Fruit fly (Drosophila melanogaster) whole organism, embryonic: ENCODE data around the gene kibra.

Experiments
- Abd-B ChIP-seq: fragments of 200-800 bp; sonication (Bioruptor generic); optimal IDR thresholded peaks from 2 replicates; lab custom pipeline; 2018; ENCODE audit warnings: missing biosample characterization, mild to moderate bottlenecking, missing genetic modification characterization, moderate library complexity
- Bgb ChIP-seq: fragments of 200-800 bp; sonication (Bioruptor generic); IDR thresholded peaks from 2 replicates; pipeline ENCODE4 v1.3.6; 2022; ENCODE audit warnings: missing biosample characterization, missing genetic modification characterization; ENCODE audit not compliant: partially characterized antibody
- BtbVII ChIP-seq: fragments of 200-800 bp; sonication (Bioruptor generic); optimal IDR thresholded peaks from 3 replicates; lab custom pipeline; 2017; ENCODE audit warnings: missing biosample characterization, mild to moderate bottlenecking, missing genetic modification characterization
- CG10274 ChIP-seq: fragments of 200-800 bp; sonication (Bioruptor generic); optimal IDR thresholded peaks from 3 replicates; lab custom pipeline; 2017; ENCODE audit warnings: missing biosample characterization, mild to moderate bottlenecking, missing genetic modification characterization
- CG10366 ChIP-seq: fragments of 200-800 bp; sonication (Bioruptor generic); IDR thresholded peaks from 2 replicates; pipeline ENCODE4 v1.3.6; 2022; ENCODE audit warnings: missing biosample characterization, missing genetic modification characterization
- CG10543 ChIP-seq: fragments of 200-800 bp; sonication (Bioruptor generic); optimal IDR thresholded peaks from 3 replicates; lab custom pipeline; 2017; ENCODE audit warnings: missing biosample characterization, mild to moderate bottlenecking, missing genetic modification characterization, moderate library complexity
- CG10959 ChIP-seq: fragments of 200-800 bp; sonication (Bioruptor generic); IDR thresholded peaks from 2 replicates; pipeline ENCODE4 v1.3.6; 2022; ENCODE audit warnings: missing biosample characterization, missing genetic modification characterization
- CG11398 ChIP-seq: fragments of 200-800 bp; sonication (Bioruptor generic); optimal IDR thresholded peaks from 2 replicates; lab custom pipeline; 2016; ENCODE audit warnings: missing biosample characterization, missing genetic modification characterization
- CG11456 ChIP-seq: fragments of 200-800 bp; sonication (Bioruptor generic); IDR thresholded peaks from 3 replicates; pipeline ENCODE4 v1.3.6; 2022; ENCODE audit warnings: missing biosample characterization, missing genetic modification characterization
- CG17612 ChIP-seq: fragments of 200-800 bp; sonication (Bioruptor generic); IDR thresholded peaks from 2 replicates; pipeline ENCODE4 v1.3.6; 2022; ENCODE audit warnings: missing biosample characterization, missing genetic modification characterization
- CG18599 ChIP-seq: fragments of 200-800 bp; sonication (Bioruptor generic); optimal IDR thresholded peaks from 3 replicates; lab custom pipeline; 2017; ENCODE audit warnings: missing biosample characterization, missing genetic modification characterization, mild to moderate bottlenecking, moderate library complexity, missing genetic modification reagents
- CG3065 ChIP-seq: fragments of 200-800 bp; sonication (Bioruptor generic); optimal IDR thresholded peaks from 2 replicates; lab custom pipeline; 2016; ENCODE audit warnings: missing biosample characterization, missing genetic modification characterization
- CG33213 ChIP-seq: fragments of 200-800 bp; sonication (Bioruptor generic); optimal IDR thresholded peaks from 3 replicates; lab custom pipeline; 2016; ENCODE audit warnings: missing biosample characterization, missing genetic modification characterization
- CG3726 ChIP-seq: fragments of 200-800 bp; sonication (Bioruptor generic); IDR thresholded peaks from 3 replicates; pipeline ENCODE4, ENCODE4 v1.3.6; 2022; ENCODE audit warnings: missing biosample characterization, missing genetic modification characterization
- CG3838 ChIP-seq: fragments of 200-800 bp; sonication (Bioruptor generic); optimal IDR thresholded peaks from 3 replicates; lab custom pipeline; 2016; ENCODE audit warnings: missing biosample characterization, missing genetic modification characterization
- CG3847 ChIP-seq: fragments of 200-800 bp; sonication (Bioruptor generic); IDR thresholded peaks from 2 replicates; pipeline ENCODE4 v1.3.6; 2022; ENCODE audit warnings: missing biosample characterization, missing genetic modification characterization
- CG7786 ChIP-seq: fragments of 200-800 bp; sonication (Bioruptor generic); optimal IDR thresholded peaks from 2 replicates; lab custom pipeline; 2016; ENCODE audit warnings: missing biosample characterization, missing genetic modification characterization
- CG7839 ChIP-seq: fragments of 200-800 bp; sonication (Bioruptor generic); optimal IDR thresholded peaks from 3 replicates; lab custom pipeline; 2018; ENCODE audit warnings: missing biosample characterization, mild to moderate bottlenecking, missing genetic modification characterization, moderate library complexity
- CG7987 ChIP-seq: fragments of 200-800 bp; sonication (Bioruptor generic); optimal IDR thresholded peaks from 2 replicates; lab custom pipeline; 2018; ENCODE audit warnings: missing biosample characterization, mild to moderate bottlenecking, missing genetic modification characterization, moderate library complexity
- CG9932 ChIP-seq: fragments of 200-800 bp; sonication (Bioruptor generic); IDR thresholded peaks from 2 replicates; pipeline ENCODE4 v1.3.6; 2022; ENCODE audit warnings: missing biosample characterization, missing genetic modification characterization
- CrebB ChIP-seq: fragments of 200-800 bp; sonication (Bioruptor generic); optimal IDR thresholded peaks from 3 replicates; lab custom pipeline; 2018; ENCODE audit warnings: missing biosample characterization, mild to moderate bottlenecking, missing genetic modification characterization
- D19A ChIP-seq: fragments of 200-800 bp; optimal IDR thresholded peaks from 3 replicates; lab custom pipeline; 2019; ENCODE audit warnings: missing biosample characterization, mild to moderate bottlenecking, missing genetic modification characterization, moderate library complexity
- Ets97D ChIP-seq: fragments of 200-800 bp; sonication (Bioruptor generic); optimal IDR thresholded peaks from 3 replicates; lab custom pipeline; 2016; ENCODE audit warnings: missing biosample characterization, missing genetic modification characterization
- Gsc ChIP-seq: fragments of 200-800 bp; sonication (Bioruptor generic); IDR thresholded peaks from 2 replicates; pipeline ENCODE4 v1.3.6; 2022; ENCODE audit warnings: missing biosample characterization, missing genetic modification characterization
- HLH3B ChIP-seq: fragments of 200-800 bp; sonication (Bioruptor generic); IDR thresholded peaks from 2 replicates; pipeline ENCODE4 v1.3.6; 2022; ENCODE audit warnings: missing biosample characterization, missing genetic modification characterization
- Hey ChIP-seq: fragments of 200-800 bp; sonication (Bioruptor generic); optimal IDR thresholded peaks from 3 replicates; lab custom pipeline; 2018; ENCODE audit warnings: missing biosample characterization, mild to moderate bottlenecking, missing genetic modification characterization
- Lhr ChIP-seq: fragments of 200-800 bp; sonication (Bioruptor generic); optimal IDR thresholded peaks from 3 replicates; lab custom pipeline; 2017; ENCODE audit warnings: mild to moderate bottlenecking, missing biosample characterization, missing genetic modification reagents, missing genetic modification characterization
- NK7.1 ChIP-seq: fragments of 200-800 bp; sonication (Bioruptor generic); optimal IDR thresholded peaks from 3 replicates; lab custom pipeline; 2016; ENCODE audit warnings: missing biosample characterization, missing genetic modification characterization
- Sox102F ChIP-seq: fragments of 200-800 bp; sonication (Bioruptor generic); optimal IDR thresholded peaks from 2 replicates; lab custom pipeline; 2018; ENCODE audit warnings: missing biosample characterization, mild to moderate bottlenecking, missing genetic modification characterization, moderate library complexity
- Taf1 ChIP-seq: fragments of 200-800 bp; sonication (Bioruptor generic); IDR thresholded peaks from 2 replicates; pipeline ENCODE4 v1.3.6; 2022; ENCODE audit warnings: missing biosample characterization, missing genetic modification characterization
- corto ChIP-seq: fragments of 200-800 bp; sonication (Bioruptor generic); optimal IDR thresholded peaks from 2 replicates; lab custom pipeline; 2016; ENCODE audit warnings: missing biosample characterization, mild to moderate bottlenecking, missing genetic modification characterization, moderate library complexity
- fd3F ChIP-seq: fragments of 200-800 bp; sonication (Bioruptor generic); optimal IDR thresholded peaks from 2 replicates; lab custom pipeline; 2018; ENCODE audit warnings: missing biosample characterization, mild to moderate bottlenecking, missing genetic modification characterization, moderate library complexity
- fd96Cb ChIP-seq: fragments of 200-800 bp; sonication (Bioruptor generic); optimal IDR thresholded peaks from 2 replicates; lab custom pipeline; 2018; ENCODE audit warnings: missing biosample characterization, mild to moderate bottlenecking, missing genetic modification characterization, moderate library complexity
- ftz-f1 ChIP-seq: fragments of 200-800 bp; sonication (Bioruptor generic); optimal IDR thresholded peaks from 2 replicates; lab custom pipeline; 2016; ENCODE audit warnings: missing biosample characterization, missing genetic modification characterization
- gem ChIP-seq: fragments of 200-800 bp; sonication (Bioruptor generic); optimal IDR thresholded peaks from 2 replicates; lab custom pipeline; 2019; ENCODE audit warnings: missing biosample characterization, mild to moderate bottlenecking, missing genetic modification characterization, moderate library complexity
- gt ChIP-seq: fragments of 200-800 bp; sonication (Bioruptor generic); IDR thresholded peaks from 2 replicates; pipeline ENCODE4 v1.3.6; 2022; ENCODE audit warnings: missing biosample characterization, missing genetic modification characterization
- h ChIP-seq: fragments of >200 bp; optimal IDR thresholded peaks from 2 replicates; lab custom pipeline; 2017
- hbn ChIP-seq: fragments of 200-800 bp; sonication (Bioruptor generic); IDR thresholded peaks from 2 replicates; pipeline ENCODE4 v1.3.6; 2022; ENCODE audit warnings: missing biosample characterization, missing genetic modification characterization; ENCODE audit not compliant: partially characterized antibody
- ind ChIP-seq: fragments of 200-800 bp; sonication (Bioruptor generic); optimal IDR thresholded peaks from 3 replicates; lab custom pipeline; 2016; ENCODE audit warnings: missing biosample characterization, missing genetic modification characterization
- kah ChIP-seq: fragments of 200-800 bp; sonication (Bioruptor generic); optimal IDR thresholded peaks from 2 replicates; lab custom pipeline; 2018; ENCODE audit warnings: missing biosample characterization, mild to moderate bottlenecking, missing genetic modification characterization
- kay ChIP-seq: fragments of 200-800 bp; sonication (Bioruptor generic); optimal IDR thresholded peaks from 2 replicates; lab custom pipeline; 2016; ENCODE audit warnings: missing biosample characterization, missing genetic modification characterization
- kni ChIP-seq: fragments of 200-800 bp; sonication (Bioruptor generic); optimal IDR thresholded peaks from 3 replicates; lab custom pipeline; 2017; ENCODE audit warnings: mild to moderate bottlenecking, missing biosample characterization, missing genetic modification reagents, missing genetic modification characterization
- lbe ChIP-seq: fragments of 200-800 bp; sonication (Bioruptor generic); optimal IDR thresholded peaks from 2 replicates; lab custom pipeline; 2016; ENCODE audit warnings: missing biosample characterization, mild to moderate bottlenecking, missing genetic modification characterization
- mirr ChIP-seq: fragments of 200-800 bp; sonication (Bioruptor generic); optimal IDR thresholded peaks from 3 replicates; lab custom pipeline; 2018; ENCODE audit warnings: missing biosample characterization, mild to moderate bottlenecking, missing genetic modification characterization
- p53 ChIP-seq: fragments of 200-800 bp; sonication (Bioruptor generic); optimal IDR thresholded peaks from 2 replicates; lab custom pipeline; 2016; ENCODE audit warnings: missing biosample characterization, missing genetic modification characterization
- pros ChIP-seq: fragments of 200-800 bp; sonication (Bioruptor generic); optimal IDR thresholded peaks from 3 replicates; lab custom pipeline; 2019; ENCODE audit warnings: missing biosample characterization, mild to moderate bottlenecking, missing genetic modification characterization, moderate library complexity
- ranshi ChIP-seq: fragments of 200-800 bp; sonication (Bioruptor generic); IDR thresholded peaks from 2 replicates; pipeline ENCODE4 v1.3.6; 2022; ENCODE audit warnings: missing biosample characterization, missing genetic modification characterization
- rib ChIP-seq: fragments of 200-800 bp; sonication (Bioruptor generic); IDR thresholded peaks from 2 replicates; pipeline ENCODE4 v1.3.6; 2022; ENCODE audit warnings: missing biosample characterization, missing genetic modification characterization
- salm ChIP-seq: fragments of 200-800 bp; sonication (Bioruptor generic); optimal IDR thresholded peaks from 2 replicates; lab custom pipeline; 2018; ENCODE audit warnings: missing biosample characterization, mild to moderate bottlenecking, missing genetic modification characterization
- sens ChIP-seq: fragments of 200-800 bp; sonication (Bioruptor generic); peaks from one replicate; lab custom pipeline; 2016; ENCODE audit warnings: missing biosample characterization, missing genetic modification characterization
- sob ChIP-seq: fragments of 200-800 bp; sonication (Bioruptor generic); IDR thresholded peaks from 2 replicates; pipeline ENCODE4 v1.3.6; 2022; ENCODE audit warnings: missing biosample characterization, missing genetic modification characterization
- zf30C ChIP-seq: fragments of 200-800 bp; sonication (Bioruptor generic); optimal IDR thresholded peaks from 3 replicates; lab custom pipeline; 2018; ENCODE audit warnings: missing biosample characterization, mild to moderate bottlenecking, missing genetic modification characterization

The kibra gene

dm6 chr3R:14742928-14743327, 18.9 kb upstream of the kibra start (continued):
- no peak for TF ChIP-seq h
- TF ChIP-seq zf30C (GFP tag; lab: Kevin White, UChicago), result no peak
- no peak for TF ChIP-seq CG33213 (GFP tag; lab: Kevin White, UChicago)
- TF ChIP-seq corto, result no peak
- TF ChIP-seq kay (GFP tag; lab: Kevin White, UChicago), result no peak
- no peak for TF ChIP-seq hbn (GFP tag; lab: Robert Waterston, UW)
- peak; percentile 37 for TF ChIP-seq D19A
- peak; percentile 95 for TF ChIP-seq sens (GFP tag; lab: Kevin White, UChicago)
- TF ChIP-seq fd96Cb (tag; lab: Kevin White, UChicago), result peak; percentile 61
- TF ChIP-seq CG7987 (GFP tag; lab: Kevin White, UChicago), result no peak
- TF ChIP-seq gt, result peak; percentile 7; the same call in 1 of the 2 replicates
- TF ChIP-seq CG11456, result no peak
- TF ChIP-seq ind, result peak; percentile 29
- no peak for TF ChIP-seq kni
- TF ChIP-seq CG10274 (GFP tag; lab: Kevin White, UChicago), result no peak
- TF ChIP-seq rib (GFP tag; lab: Robert Waterston, UW), result no peak
- no peak for TF ChIP-seq lbe (GFP tag; lab: Kevin White, UChicago)
- no peak for TF ChIP-seq Bgb (GFP tag; lab: Robert Waterston, UW)
- TF ChIP-seq pros (GFP tag; lab: Kevin White, UChicago), result no peak
- TF ChIP-seq Gsc (GFP tag; lab: Robert Waterston, UW), result no peak
- TF ChIP-seq NK7.1 (GFP tag; lab: Kevin White, UChicago), result no peak
- TF ChIP-seq gem (tag; lab: Kevin White, UChicago), result peak; percentile 75
- peak; percentile 70 for TF ChIP-seq Sox102F (GFP tag; lab: Kevin White, UChicago)
- no peak for TF ChIP-seq BtbVII (GFP tag; lab: Kevin White, UChicago)
- peak; percentile 57; the same call in 1 of the 2 replicates for TF ChIP-seq HLH3B (GFP tag; lab: Robert Waterston, UW)
- TF ChIP-seq CG18599 (GFP tag; lab: Kevin White, UChicago), result no peak
- TF ChIP-seq sob (GFP tag; lab: Robert Waterston, UW), result peak; percentile 52; the same call in 1 of the 2 replicates
- no peak for TF ChIP-seq p53 (GFP tag; lab: Kevin White, UChicago)
- no peak for TF ChIP-seq CrebB (tag; lab: Kevin White, UChicago)
- TF ChIP-seq CG10959 (GFP tag; lab: Robert Waterston, UW), result peak; percentile 69
- peak; percentile 42 for TF ChIP-seq Abd-B (GFP tag; lab: Kevin White, UChicago)
- peak; percentile 64 for TF ChIP-seq CG7839 (tag; lab: Kevin White, UChicago)
- no peak for TF ChIP-seq CG10543 (GFP tag; lab: Kevin White, UChicago)
- no peak for TF ChIP-seq CG7786 (GFP tag; lab: Kevin White, UChicago)
- no peak for TF ChIP-seq kah
- no peak for TF ChIP-seq Taf1 (GFP tag; lab: Robert Waterston, UW)
- TF ChIP-seq CG10366 (GFP tag; lab: Robert Waterston, UW), result peak; percentile 55; the same call in 1 of the 2 replicates
- peak; percentile 25 for TF ChIP-seq Ets97D (GFP tag; lab: Kevin White, UChicago)
- TF ChIP-seq Lhr, result peak; percentile 17
- TF ChIP-seq CG3838 (GFP tag; lab: Kevin White, UChicago), result peak; percentile 7
- 0 out of 2 replicates have a peak, but pooled peaks have one; percentile 69 for TF ChIP-seq ranshi (GFP tag; lab: Robert Waterston, UW)
- TF ChIP-seq ftz-f1 (GFP tag; lab: Kevin White, UChicago), result no peak
- TF ChIP-seq CG17612 (GFP tag; lab: Robert Waterston, UW), result peak; percentile 38; the same call in 1 of the 2 replicates
- TF ChIP-seq salm (tag; lab: Kevin White, UChicago), result peak; percentile 33
- no peak for TF ChIP-seq CG9932 (GFP tag; lab: Robert Waterston, UW)
- 0 out of 3 replicates have a peak, but pooled peaks have one; percentile 51 for TF ChIP-seq CG3726 (GFP tag; lab: Robert Waterston, UW)
- no peak for TF ChIP-seq CG11398 (GFP tag; lab: Kevin White, UChicago)
- no peak for TF ChIP-seq mirr (GFP tag; lab: Kevin White, UChicago)
- TF ChIP-seq fd3F (GFP tag; lab: Kevin White, UChicago), result no peak
- TF ChIP-seq CG3847 (GFP tag; lab: Robert Waterston, UW), result 0 out of 2 replicates have a peak, but pooled peaks have one; percentile 32
- TF ChIP-seq Hey (tag; lab: Kevin White, UChicago), result no peak
- no peak for TF ChIP-seq CG3065 (GFP tag; lab: Kevin White, UChicago)
